Worm (Caenorhabditis elegans): Measurements from ENCODE around the gene str-230.

Gene str-230

DNA sequence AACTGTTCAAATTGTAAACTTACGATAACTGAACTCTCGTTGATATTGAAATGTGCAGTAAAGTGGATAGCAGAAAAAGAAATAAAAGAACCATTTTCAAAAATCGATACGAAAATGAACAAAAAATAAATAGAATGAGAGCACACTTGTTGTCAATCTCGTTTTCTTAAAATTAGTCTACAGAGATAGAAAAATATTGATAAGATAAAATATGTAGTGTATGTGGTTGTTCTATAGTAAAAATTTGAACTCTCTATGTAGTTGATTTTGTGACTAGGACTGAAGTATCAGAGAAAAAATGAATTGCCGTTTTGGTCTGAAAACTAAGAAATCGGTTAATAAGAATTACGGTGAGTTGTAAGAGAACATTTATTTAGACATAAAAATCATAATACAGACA, 39.4 kb downstream of the str-230 start, which contains the start of gene cest-2.1:
cest-2.1 (minus strand) TSS at position 198 of the 400 bp plus-strand sequence.
- TF ChIP-seq tbx-37 (GFP tag; conservative IDR thresholded peaks at IDR 0.05) (no peak), pes-1 (GFP tag; IDR thresholded peaks at IDR 0.05) (no peak), hmg-4 (GFP tag; optimal IDR thresholded peaks at IDR 0.05) (no peak), sea-1 (GFP tag; conservative IDR thresholded peaks at IDR 0.05) (no peak), ceh-36 (tag; optimal IDR thresholded peaks at IDR 0.05) (no peak), ets-7 (tag; optimal IDR thresholded peaks at IDR 0.05) (no peak), ceh-13 (GFP tag; optimal IDR thresholded peaks at IDR 0.05) (no peak), ama-1 (optimal IDR thresholded peaks at IDR 0.05) (no peak), scrt-1 (GFP tag; IDR thresholded peaks at IDR 0.05) (no peak)

DNA sequence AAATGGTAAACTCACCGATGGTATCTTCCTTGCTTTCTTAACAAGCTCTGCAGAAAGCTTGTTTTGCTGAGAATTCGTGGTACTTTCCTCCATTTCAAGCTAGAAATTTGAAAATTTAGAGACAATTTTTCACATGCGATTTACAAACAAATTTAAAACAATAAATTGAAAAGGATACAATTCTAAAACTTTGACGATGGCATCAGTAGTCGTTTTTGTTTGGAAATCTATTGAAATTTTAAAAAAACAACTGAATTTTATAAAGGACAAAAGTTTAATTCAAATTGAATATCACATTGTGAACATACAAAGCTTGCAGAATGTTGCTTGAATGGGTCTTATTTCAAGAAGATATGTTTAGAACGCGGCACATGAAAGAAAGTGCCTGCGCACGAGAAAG, 43.0 kb downstream of the str-230 start, which contains the start of gene ocam-1:
ocam-1 (minus strand) TSS at position 101 of the 400 bp plus-strand sequence.
- TF ChIP-seq ama-1 (optimal IDR thresholded peaks at IDR 0.05) (no peak), pes-1 (GFP tag; IDR thresholded peaks at IDR 0.05) (no peak), sea-1 (GFP tag; conservative IDR thresholded peaks at IDR 0.05) (no peak), B0310.2 (tag; optimal IDR thresholded peaks at IDR 0.05) (no peak), ceh-36 (tag; optimal IDR thresholded peaks at IDR 0.05) (no peak)

DNA sequence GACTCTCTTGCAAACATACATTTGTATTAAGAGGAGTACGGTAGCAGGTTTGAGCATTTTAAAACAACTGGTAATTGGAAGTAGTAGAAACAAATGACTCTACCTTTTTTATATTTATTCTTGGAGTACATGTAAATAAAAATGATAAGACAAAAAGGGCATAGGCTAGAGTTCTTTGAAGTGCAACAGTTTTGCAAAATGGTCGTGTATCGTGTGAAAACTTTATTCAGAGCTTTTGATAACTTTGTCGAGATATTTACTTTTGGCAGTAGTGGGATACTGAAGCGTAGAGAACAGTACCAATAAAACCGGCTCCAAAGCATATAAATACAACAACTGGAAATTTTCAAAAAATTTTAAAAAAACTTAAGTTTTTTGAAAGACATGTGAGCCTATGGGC, 44.0 kb downstream of the str-230 start, which contains the start of gene cest-1.1:
cest-1.1 (minus strand) TSS at position 101 of the 400 bp plus-strand sequence.
- TF ChIP-seq scrt-1 (GFP tag; IDR thresholded peaks at IDR 0.05) (no peak), hnd-1 (tag; optimal IDR thresholded peaks at IDR 0.05) (no peak), ets-7 (tag; optimal IDR thresholded peaks at IDR 0.05) (no peak), pes-1 (GFP tag; IDR thresholded peaks at IDR 0.05) (no peak), flt-1 (GFP tag; IDR thresholded peaks at IDR 0.05) (no peak), F13C5.2 (tag; optimal IDR thresholded peaks at IDR 0.05) (no peak), aly-1 (tag; optimal IDR thresholded peaks at IDR 0.05) (no peak), tbx-11 (GFP tag; IDR thresholded peaks at IDR 0.05) (no peak), hmbx-1 (tag; optimal IDR thresholded peaks at IDR 0.05) (no peak), tra-4 (tag; optimal IDR thresholded peaks at IDR 0.05) (no peak), sea-1 (GFP tag; conservative IDR thresholded peaks at IDR 0.05) (no peak), ceh-36 (tag; optimal IDR thresholded peaks at IDR 0.05) (no peak), ceh-13 (GFP tag; optimal IDR thresholded peaks at IDR 0.05) (no peak)

DNA sequence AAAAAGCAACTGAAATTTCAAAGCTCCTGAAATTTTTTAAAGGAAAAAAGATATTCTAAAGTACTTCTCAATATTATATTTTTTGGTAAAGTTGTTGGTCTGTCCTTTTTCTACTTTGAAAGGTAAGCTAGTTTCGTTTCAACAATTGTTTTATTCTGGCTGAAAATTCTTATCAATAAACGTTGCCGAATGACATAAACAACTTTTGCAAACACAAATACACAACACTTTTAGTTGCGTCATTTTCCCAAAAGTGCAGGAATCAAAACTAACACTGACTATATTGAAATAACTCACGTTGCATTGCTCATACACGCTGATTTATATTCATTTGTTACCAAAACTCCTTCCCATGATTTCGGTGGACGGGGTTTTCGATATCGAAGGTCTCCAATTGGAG, 44.9 kb downstream of the str-230 start:
- no peak for TF ChIP-seq ceh-36 (tag; optimal IDR thresholded peaks at IDR 0.05)
- TF ChIP-seq F13C5.2 (tag; optimal IDR thresholded peaks at IDR 0.05) = no peak
- no peak for TF ChIP-seq pes-1 (GFP tag; IDR thresholded peaks at IDR 0.05)
- no peak for TF ChIP-seq ama-1 (optimal IDR thresholded peaks at IDR 0.05)
- no peak for TF ChIP-seq scrt-1 (GFP tag; IDR thresholded peaks at IDR 0.05)
- TF ChIP-seq tbx-37 (GFP tag; conservative IDR thresholded peaks at IDR 0.05) = no peak
- no peak for TF ChIP-seq hnd-1 (tag; optimal IDR thresholded peaks at IDR 0.05)
- TF ChIP-seq flt-1 (GFP tag; IDR thresholded peaks at IDR 0.05) = no peak
- no peak for TF ChIP-seq ets-7 (tag; optimal IDR thresholded peaks at IDR 0.05)
- no peak for TF ChIP-seq tra-4 (tag; optimal IDR thresholded peaks at IDR 0.05)
- TF ChIP-seq B0310.2 (tag; optimal IDR thresholded peaks at IDR 0.05) = no peak
- no peak for TF ChIP-seq ceh-13 (GFP tag; optimal IDR thresholded peaks at IDR 0.05)

DNA sequence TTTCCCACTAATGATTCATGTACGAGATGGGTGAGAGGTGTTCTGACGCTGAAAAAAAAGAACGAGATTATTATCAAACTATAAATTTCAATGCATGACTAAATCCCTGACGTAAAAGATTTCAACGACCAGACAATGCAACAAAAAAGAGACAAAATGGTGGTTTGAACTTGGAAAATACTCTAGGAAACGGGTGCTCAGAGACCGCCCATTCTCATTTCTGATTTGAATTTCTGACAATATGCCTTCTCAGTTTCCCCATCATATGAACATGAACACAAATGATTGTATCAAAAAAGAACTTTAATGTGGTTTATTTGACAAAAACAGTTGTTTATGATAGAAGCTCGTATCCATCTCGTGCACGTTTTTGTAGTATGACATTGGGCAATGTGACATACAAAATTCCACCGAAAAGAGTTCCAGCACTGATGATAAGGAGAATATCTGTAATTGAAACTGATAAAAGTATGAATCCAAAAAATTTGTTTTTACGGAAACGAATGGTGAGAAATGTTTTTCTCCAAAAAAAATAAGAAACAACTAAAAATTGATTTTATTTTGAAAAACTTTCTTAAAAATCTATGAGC, 47.6 kb downstream of the str-230 start, which contains the start of gene srd-26:
srd-26 (minus strand) TSS at position 51 of the 590 bp plus-strand sequence.
- TF ChIP-seq tbx-11 (GFP tag; IDR thresholded peaks at IDR 0.05) = no peak
- no peak for TF ChIP-seq tbx-37 (GFP tag; conservative IDR thresholded peaks at IDR 0.05)
- TF ChIP-seq hmbx-1 (tag; optimal IDR thresholded peaks at IDR 0.05) = no peak
- TF ChIP-seq hmg-4 (GFP tag; optimal IDR thresholded peaks at IDR 0.05) = no peak
- no peak for TF ChIP-seq ceh-36 (tag; optimal IDR thresholded peaks at IDR 0.05)
- no peak for TF ChIP-seq sea-1 (GFP tag; conservative IDR thresholded peaks at IDR 0.05)
- TF ChIP-seq ama-1 (optimal IDR thresholded peaks at IDR 0.05) = no peak
- no peak for TF ChIP-seq pes-1 (GFP tag; IDR thresholded peaks at IDR 0.05)
- no peak for TF ChIP-seq hnd-1 (tag; optimal IDR thresholded peaks at IDR 0.05)
- no peak for TF ChIP-seq F13C5.2 (tag; optimal IDR thresholded peaks at IDR 0.05)
- TF ChIP-seq scrt-1 (GFP tag; IDR thresholded peaks at IDR 0.05) = no peak
- TF ChIP-seq ceh-13 (GFP tag; optimal IDR thresholded peaks at IDR 0.05) = no peak
- no peak for TF ChIP-seq flt-1 (GFP tag; IDR thresholded peaks at IDR 0.05)
- no peak for TF ChIP-seq B0310.2 (tag; optimal IDR thresholded peaks at IDR 0.05)

DNA sequence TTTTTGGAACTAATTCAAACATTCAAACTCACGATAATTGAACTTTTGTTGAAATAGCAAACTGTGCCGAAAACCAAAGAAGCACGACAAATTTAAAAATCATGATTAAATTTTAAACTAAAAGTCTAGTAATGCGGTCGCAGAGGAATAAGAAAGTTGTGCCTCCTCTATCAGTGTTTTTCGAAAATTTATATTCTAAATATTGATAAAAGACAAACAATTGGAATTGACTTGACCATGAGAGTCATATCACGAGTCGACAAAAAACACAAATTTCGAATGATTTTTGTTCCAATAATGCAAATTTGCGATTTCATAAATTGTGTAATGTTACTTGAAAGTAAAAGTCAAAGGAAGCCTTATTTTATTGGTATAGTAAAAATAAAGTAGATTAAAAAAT, 49.9 kb downstream of the str-230 start, which contains the start of gene cest-1.2:
cest-1.2 (minus strand) TSS at position 165 of the 400 bp plus-strand sequence.
- TF ChIP-seq ceh-36 (tag; optimal IDR thresholded peaks at IDR 0.05) (no peak), B0310.2 (tag; optimal IDR thresholded peaks at IDR 0.05) (no peak), ama-1 (optimal IDR thresholded peaks at IDR 0.05) (no peak), sea-1 (GFP tag; conservative IDR thresholded peaks at IDR 0.05) (no peak), scrt-1 (GFP tag; IDR thresholded peaks at IDR 0.05) (no peak), ets-7 (tag; optimal IDR thresholded peaks at IDR 0.05) (no peak), tbx-37 (GFP tag; conservative IDR thresholded peaks at IDR 0.05) (no peak), hnd-1 (tag; optimal IDR thresholded peaks at IDR 0.05) (no peak), F13C5.2 (tag; optimal IDR thresholded peaks at IDR 0.05) (no peak), ceh-13 (GFP tag; optimal IDR thresholded peaks at IDR 0.05) (no peak), tra-4 (tag; optimal IDR thresholded peaks at IDR 0.05) (no peak), flt-1 (GFP tag; IDR thresholded peaks at IDR 0.05) (no peak), hmbx-1 (tag; optimal IDR thresholded peaks at IDR 0.05) (no peak)

All from whole organism, early embryonic.